Fruit fly (Drosophila melanogaster) whole organism, embryonic: ENCODE data around the gene AMPdeam.

Source experiments
- Aef1 ChIP-seq: fragments of 200-800 bp; sonication (Bioruptor generic); IDR thresholded peaks from 3 replicates; pipeline ENCODE4 v1.3.6; 2022; ENCODE audit warnings: missing biosample characterization, missing genetic modification characterization
- Blimp-1 ChIP-seq: fragments of 200-800 bp; sonication (Bioruptor generic); optimal IDR thresholded peaks from 3 replicates; lab custom pipeline; 2018; ENCODE audit warnings: missing biosample characterization, missing genetic modification characterization, mild to moderate bottlenecking, moderate library complexity, missing genetic modification reagents
- BtbVII ChIP-seq: fragments of 200-800 bp; sonication (Bioruptor generic); optimal IDR thresholded peaks from 3 replicates; lab custom pipeline; 2017; ENCODE audit warnings: missing biosample characterization, mild to moderate bottlenecking, missing genetic modification characterization
- CG10462 ChIP-seq: fragments of 200-800 bp; sonication (Bioruptor generic); optimal IDR thresholded peaks from 2 replicates; lab custom pipeline; 2016; ENCODE audit warnings: missing biosample characterization, missing genetic modification characterization
- CG10543 ChIP-seq: fragments of 200-800 bp; sonication (Bioruptor generic); optimal IDR thresholded peaks from 3 replicates; lab custom pipeline; 2017; ENCODE audit warnings: missing biosample characterization, mild to moderate bottlenecking, missing genetic modification characterization, moderate library complexity
- CG12659 ChIP-seq: fragments of 200-800 bp; sonication (Bioruptor generic); optimal IDR thresholded peaks from 3 replicates; lab custom pipeline; 2017; ENCODE audit warnings: mild to moderate bottlenecking, missing biosample characterization, missing genetic modification reagents, missing genetic modification characterization
- CG13123 ChIP-seq: fragments of 200-800 bp; sonication (Bioruptor generic); optimal IDR thresholded peaks from 2 replicates; lab custom pipeline; 2016; ENCODE audit warnings: missing biosample characterization, missing genetic modification characterization
- CG13287 ChIP-seq: fragments of 200-800 bp; sonication (Bioruptor generic); IDR thresholded peaks from 2 replicates; pipeline ENCODE4 v1.3.6; 2022; ENCODE audit warnings: missing biosample characterization, missing genetic modification characterization; ENCODE audit not compliant: partially characterized antibody
- CG14014 ChIP-seq: fragments of 200-800 bp; sonication (Bioruptor generic); IDR thresholded peaks from 2 replicates; pipeline ENCODE4 v1.3.6; 2022; ENCODE audit warnings: missing biosample characterization, missing genetic modification characterization
- CG1603 ChIP-seq: fragments of 200-800 bp; sonication (Bioruptor generic); optimal IDR thresholded peaks from 2 replicates; lab custom pipeline; 2019; ENCODE audit warnings: missing biosample characterization, mild to moderate bottlenecking, missing genetic modification characterization, moderate library complexity
- CG17385 ChIP-seq: fragments of 200-800 bp; sonication (Bioruptor generic); optimal IDR thresholded peaks from 3 replicates; lab custom pipeline; 2018; ENCODE audit warnings: missing biosample characterization, mild to moderate bottlenecking, missing genetic modification characterization
- CG17568 ChIP-seq: fragments of 200-800 bp; sonication (Bioruptor generic); optimal IDR thresholded peaks from 2 replicates; lab custom pipeline; 2018; ENCODE audit warnings: missing biosample characterization, mild to moderate bottlenecking, missing genetic modification characterization, moderate library complexity
- CG18476 ChIP-seq: fragments of 200-800 bp; sonication (Bioruptor generic); optimal IDR thresholded peaks from 2 replicates; lab custom pipeline; 2016; ENCODE audit warnings: missing biosample characterization, mild to moderate bottlenecking, missing genetic modification characterization
- CG2199 ChIP-seq: fragments of 200-800 bp; sonication (Bioruptor generic); IDR thresholded peaks from 3 replicates; pipeline ENCODE4 v1.3.6; 2022; ENCODE audit warnings: missing biosample characterization, missing genetic modification characterization
- CG2712 ChIP-seq: fragments of 200-800 bp; optimal IDR thresholded peaks from 3 replicates; lab custom pipeline; 2019; ENCODE audit warnings: missing biosample characterization, mild to moderate bottlenecking, missing genetic modification characterization, moderate library complexity
- CG30020 ChIP-seq: fragments of 200-800 bp; optimal IDR thresholded peaks from 2 replicates; lab custom pipeline; 2019; ENCODE audit warnings: missing biosample characterization, mild to moderate bottlenecking, missing genetic modification characterization, moderate library complexity
- CG31365 ChIP-seq: fragments of 200-800 bp; sonication (Bioruptor generic); optimal IDR thresholded peaks from 2 replicates; lab custom pipeline; 2018; ENCODE audit warnings: missing biosample characterization, mild to moderate bottlenecking, missing genetic modification characterization
- CG32772 ChIP-seq: fragments of 200-800 bp; sonication (Bioruptor generic); IDR thresholded peaks from 2 replicates; pipeline ENCODE4 v1.3.6; 2022; ENCODE audit warnings: missing biosample characterization, missing genetic modification characterization
- CG6683 ChIP-seq: fragments of 200-800 bp; sonication (Bioruptor generic); optimal IDR thresholded peaks from 2 replicates; lab custom pipeline; 2017; ENCODE audit warnings: missing biosample characterization, mild to moderate bottlenecking, missing genetic modification characterization, missing genetic modification reagents
- CG8290 ChIP-seq, 3 experiments: fragments of 200-800 bp; sonication (Bioruptor generic); optimal IDR thresholded peaks; 2 replicates each; lab custom pipeline; 2016 to 2019; ENCODE audit warnings: missing biosample characterization in 3 of 3, missing genetic modification characterization in 3 of 3, mild to moderate bottlenecking in 2 of 3, moderate library complexity in 1 of 3
- CG8924 ChIP-seq: fragments of 200-800 bp; optimal IDR thresholded peaks from 3 replicates; lab custom pipeline; 2019; ENCODE audit warnings: missing biosample characterization, mild to moderate bottlenecking, missing genetic modification characterization, moderate library complexity
- CG8944 ChIP-seq: fragments of 200-800 bp; sonication (Bioruptor generic); optimal IDR thresholded peaks from 3 replicates; lab custom pipeline; 2016; ENCODE audit warnings: missing biosample characterization, missing genetic modification characterization
- CG9215 ChIP-seq: fragments of 200-800 bp; sonication (Bioruptor generic); IDR thresholded peaks from 2 replicates; pipeline ENCODE4 v1.3.6; 2022; ENCODE audit warnings: missing biosample characterization, missing genetic modification characterization
- CrebB ChIP-seq: fragments of 200-800 bp; sonication (Bioruptor generic); optimal IDR thresholded peaks from 3 replicates; lab custom pipeline; 2018; ENCODE audit warnings: missing biosample characterization, mild to moderate bottlenecking, missing genetic modification characterization
- Dbx ChIP-seq: fragments of 200-800 bp; sonication (Bioruptor generic); IDR thresholded peaks from 3 replicates; pipeline ENCODE4 v1.3.6; 2022; ENCODE audit warnings: missing biosample characterization, missing genetic modification characterization
- Deaf1 ChIP-seq: fragments of 200-800 bp; optimal IDR thresholded peaks from 3 replicates; lab custom pipeline; 2019; ENCODE audit warnings: missing biosample characterization, mild to moderate bottlenecking, missing genetic modification characterization, moderate library complexity
- Drgx ChIP-seq: fragments of 200-800 bp; sonication (Bioruptor generic); IDR thresholded peaks from 2 replicates; pipeline ENCODE4 v1.3.6; 2022; ENCODE audit warnings: missing biosample characterization, missing genetic modification characterization
- ERR ChIP-seq: fragments of 200-800 bp; sonication (Bioruptor generic); optimal IDR thresholded peaks from 2 replicates; lab custom pipeline; 2016; ENCODE audit warnings: missing biosample characterization, missing genetic modification characterization
- GATAe ChIP-seq: fragments of 200-800 bp; sonication (Bioruptor generic); conservative IDR thresholded peaks from 2 replicates; pipeline ENCODE4 v1.3.6; 2022; ENCODE audit warnings: missing biosample characterization, missing genetic modification characterization
- HLH54F ChIP-seq: fragments of 200-800 bp; sonication (Bioruptor generic); optimal IDR thresholded peaks from 3 replicates; lab custom pipeline; 2016; ENCODE audit warnings: missing biosample characterization, missing genetic modification characterization
- Hr78 ChIP-seq, 2 experiments: fragments of 200-800 bp in 1 of 2; fragments of >200 bp in 1 of 2; sonication (Bioruptor generic) in 1 of 2; optimal IDR thresholded peaks; 2 replicates each; lab custom pipeline; 2017 to 2019; ENCODE audit warnings: missing biosample characterization in 2 of 2, missing genetic modification characterization in 2 of 2, mild to moderate bottlenecking in 1 of 2, moderate library complexity in 1 of 2
- Max ChIP-seq: fragments of 200-800 bp; sonication (Bioruptor generic); optimal IDR thresholded peaks from 2 replicates; lab custom pipeline; 2016; ENCODE audit warnings: missing biosample characterization, mild to moderate bottlenecking, missing genetic modification characterization
- NK7.1 ChIP-seq: fragments of 200-800 bp; sonication (Bioruptor generic); optimal IDR thresholded peaks from 3 replicates; lab custom pipeline; 2016; ENCODE audit warnings: missing biosample characterization, missing genetic modification characterization
- Optix ChIP-seq: fragments of 200-800 bp; sonication (Bioruptor generic); IDR thresholded peaks from 3 replicates; pipeline ENCODE4 v1.3.6; 2022; ENCODE audit warnings: missing biosample characterization, missing genetic modification characterization
- Side ChIP-seq: fragments of 200-800 bp; sonication (Bioruptor generic); optimal IDR thresholded peaks from 2 replicates; lab custom pipeline; 2016; ENCODE audit warnings: missing biosample characterization, missing genetic modification characterization
- Sin3A ChIP-seq: fragments of >200 bp; optimal IDR thresholded peaks from 2 replicates; lab custom pipeline; 2018
- Xbp1 ChIP-seq: fragments of 200-800 bp; sonication (Bioruptor generic); optimal IDR thresholded peaks from 3 replicates; lab custom pipeline; 2016; ENCODE audit warnings: missing biosample characterization, mild to moderate bottlenecking, missing genetic modification characterization
- caup ChIP-seq: fragments of 200-800 bp; sonication (Bioruptor generic); optimal IDR thresholded peaks from 3 replicates; lab custom pipeline; 2017; ENCODE audit warnings: missing biosample characterization, mild to moderate bottlenecking, missing genetic modification characterization, moderate library complexity; ENCODE audit not compliant: severe bottlenecking
- chinmo ChIP-seq: fragments of 200-800 bp; sonication (Bioruptor generic); IDR thresholded peaks from 4 replicates; pipeline ENCODE4 v1.3.6; 2022; ENCODE audit warnings: missing biosample characterization, missing genetic modification characterization; ENCODE audit not compliant: partially characterized antibody
- cwo ChIP-seq: fragments of 200-800 bp; sonication (Bioruptor generic); optimal IDR thresholded peaks from 3 replicates; lab custom pipeline; 2017; ENCODE audit warnings: missing biosample characterization, missing genetic modification characterization, mild to moderate bottlenecking, moderate library complexity, missing genetic modification reagents
- danr ChIP-seq: fragments of 200-800 bp; sonication (Bioruptor generic); IDR thresholded peaks from 2 replicates; pipeline ENCODE4 v1.3.6; 2022; ENCODE audit warnings: missing biosample characterization, missing genetic modification characterization
- dimm ChIP-seq: fragments of 200-800 bp; sonication (Bioruptor generic); IDR thresholded peaks from 2 replicates; pipeline ENCODE4 v1.3.6; 2022; ENCODE audit warnings: missing biosample characterization, missing genetic modification characterization
- h ChIP-seq: fragments of >200 bp; optimal IDR thresholded peaks from 2 replicates; lab custom pipeline; 2017
- klu ChIP-seq: fragments of 200-800 bp; sonication (Bioruptor generic); IDR thresholded peaks from 2 replicates; pipeline ENCODE4 v1.3.6; 2022; ENCODE audit warnings: missing biosample characterization, missing genetic modification characterization
- pan ChIP-seq, 4 experiments: fragments of >200 bp in 3 of 4; fragments of 200-800 bp in 1 of 4; sonication (Bioruptor generic) in 1 of 4; optimal IDR thresholded peaks in 3 of 4; IDR thresholded peaks in 1 of 4; 2 replicates each; pipeline versions ENCODE4 v1.3.6 to Lab custom; 2017 to 2022; ENCODE audit warnings: missing biosample characterization in 2 of 4, missing genetic modification characterization in 2 of 4, mixed read lengths in 1 of 4
- peb ChIP-seq: fragments of 200-800 bp; sonication (Bioruptor generic); IDR thresholded peaks from 2 replicates; pipeline ENCODE4 v1.3.6; 2022; ENCODE audit warnings: missing biosample characterization, missing genetic modification characterization
- pros ChIP-seq: fragments of 200-800 bp; sonication (Bioruptor generic); optimal IDR thresholded peaks from 3 replicates; lab custom pipeline; 2019; ENCODE audit warnings: missing biosample characterization, mild to moderate bottlenecking, missing genetic modification characterization, moderate library complexity
- slp2 ChIP-seq: fragments of 200-800 bp; sonication (Bioruptor generic); optimal IDR thresholded peaks from 2 replicates; lab custom pipeline; 2016; ENCODE audit warnings: missing biosample characterization, missing genetic modification characterization
- ssp ChIP-seq: fragments of 200-800 bp; sonication (Bioruptor generic); IDR thresholded peaks from 2 replicates; pipeline ENCODE4 v1.3.6; 2022; ENCODE audit warnings: missing biosample characterization, missing genetic modification characterization
- stwl ChIP-seq: fragments of 200-800 bp; sonication (Bioruptor generic); optimal IDR thresholded peaks from 3 replicates; lab custom pipeline; 2018; ENCODE audit warnings: missing biosample characterization, mild to moderate bottlenecking, missing genetic modification characterization, moderate library complexity
- tap ChIP-seq: fragments of 200-800 bp; optimal IDR thresholded peaks from 3 replicates; lab custom pipeline; 2019; ENCODE audit warnings: missing biosample characterization, mild to moderate bottlenecking, missing genetic modification characterization, moderate library complexity

AMPdeam gene

DNA sequence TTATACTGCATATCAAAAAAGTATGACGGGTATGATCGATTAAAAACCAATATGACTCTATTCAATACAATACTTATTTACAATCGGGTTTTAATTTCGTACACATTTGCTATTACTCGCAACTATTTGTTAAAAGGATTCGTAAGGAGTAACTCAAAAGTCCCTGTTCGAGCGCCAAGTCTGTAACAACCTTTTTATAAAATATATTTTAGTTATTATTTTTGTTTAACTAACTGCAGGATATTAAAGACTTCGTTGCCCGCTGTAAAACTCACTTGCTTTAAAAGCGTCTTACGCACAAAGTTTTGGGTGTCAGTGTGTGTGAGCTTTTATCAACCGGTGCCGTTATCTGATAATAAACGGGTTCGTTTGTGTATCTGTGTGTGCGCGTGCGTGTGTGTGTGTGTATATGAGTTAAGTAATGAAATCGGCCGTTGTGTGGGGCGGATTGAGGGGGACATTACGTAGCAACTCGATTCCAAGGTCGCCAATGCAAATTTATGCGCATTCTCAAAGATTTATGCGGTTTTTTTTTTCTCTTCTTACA lies 45.3 kb upstream of the AMPdeam start (continued):
- TF ChIP-seq HLH54F (GFP tag; lab: Kevin White, UChicago) (peak; percentile 79), CrebB (tag; lab: Kevin White, UChicago) (peak; percentile 58), Hr78 (GFP tag; optimal IDR thresholded peaks at IDR 0.05; lab: Kevin White, UChicago) (peak in 1 of 2 experiments; percentile 56), GATAe (GFP tag; lab: Robert Waterston, UW) (peak; percentile 70), NK7.1 (GFP tag; lab: Kevin White, UChicago) (peak; percentile 44), pan (optimal IDR thresholded peaks at IDR 0.05; lab: Kevin White, UChicago) (no peak), pan (GFP tag; optimal IDR thresholded peaks at IDR 0.05 in 1 of 2, IDR thresholded peaks at IDR 0.05 in 1 of 2) (peak in 1 of 2 experiments; percentile 92), CG14014 (GFP tag; lab: Robert Waterston, UW) (peak; percentile 92), ERR (GFP tag; lab: Kevin White, UChicago) (peak; percentile 69), Side (peak; percentile 52), Optix (peak; percentile 77; the same call in 2 of the 3 replicates), stwl (tag; lab: Kevin White, UChicago) (no peak), CG31365 (no peak), CG13123 (GFP tag; lab: Kevin White, UChicago) (peak; percentile 44), Blimp-1 (GFP tag; lab: Kevin White, UChicago) (peak; percentile 76), Xbp1 (GFP tag; lab: Kevin White, UChicago) (peak; percentile 84), CG12659 (GFP tag; lab: Kevin White, UChicago) (peak; percentile 90), CG32772 (GFP tag; lab: Robert Waterston, UW) (peak; percentile 77), CG8290 (GFP tag; optimal IDR thresholded peaks at IDR 0.05; lab: Kevin White, UChicago) (no peak), CG8290 (tag; optimal IDR thresholded peaks at IDR 0.05; lab: Kevin White, UChicago) (peak in 1 of 2 experiments; percentile 48), Sin3A (lab: Kevin White, UChicago) (no peak), h (lab: Kevin White, UChicago) (no peak), CG9215 (peak; percentile 89), tap (peak; percentile 78), CG30020 (no peak), CG8944 (GFP tag; lab: Kevin White, UChicago) (peak; percentile 47), danr (GFP tag; lab: Robert Waterston, UW) (peak; percentile 72), CG17385 (peak; percentile 81), CG2712 (tag; lab: Kevin White, UChicago) (peak; percentile 92), CG18476 (GFP tag; lab: Kevin White, UChicago) (peak; percentile 78), slp2 (GFP tag; lab: Kevin White, UChicago) (peak; percentile 63), CG2199 (GFP tag; lab: Robert Waterston, UW) (no peak), CG8924 (tag; lab: Kevin White, UChicago) (peak; percentile 92), CG10462 (peak; percentile 44), caup (peak; percentile 91)

DNA sequence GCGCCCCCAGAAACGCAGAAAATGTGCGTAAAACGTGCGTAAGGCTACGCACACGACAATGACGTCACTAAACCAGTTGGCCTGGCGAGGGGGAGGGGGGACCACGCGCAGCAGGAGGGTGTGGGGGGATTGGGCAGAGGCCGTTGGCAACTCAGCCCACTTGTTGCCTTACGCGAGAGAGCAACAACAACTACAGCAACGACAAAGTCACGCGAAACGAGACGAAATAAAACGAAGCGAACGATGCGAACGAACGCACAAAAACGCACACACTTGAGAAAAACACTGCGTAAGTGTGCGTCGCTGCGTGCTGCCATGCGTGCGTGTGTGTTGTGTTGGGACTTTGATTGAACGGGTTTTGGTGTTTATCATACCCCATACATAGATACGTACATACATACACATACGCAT lies 44.8 kb upstream of the AMPdeam start:
- TF ChIP-seq Deaf1 (tag; lab: Kevin White, UChicago) (peak; percentile 98), peb (no peak), Dbx (0 out of 3 replicates have a peak, but pooled peaks have one; percentile 16), dimm (GFP tag; lab: Robert Waterston, UW) (no peak), CG6683 (GFP tag; lab: Kevin White, UChicago) (no peak), chinmo (peak; percentile 100), Drgx (GFP tag; lab: Robert Waterston, UW) (peak; percentile 6; the same call in 1 of the 2 replicates), Aef1 (GFP tag; lab: Robert Waterston, UW) (peak; percentile 57), klu (GFP tag; lab: Robert Waterston, UW) (no peak), BtbVII (GFP tag; lab: Kevin White, UChicago) (peak; percentile 94), CG1603 (tag; lab: Kevin White, UChicago) (no peak), Max (no peak), CG10543 (GFP tag; lab: Kevin White, UChicago) (peak; percentile 84), ssp (GFP tag; lab: Robert Waterston, UW) (no peak), cwo (GFP tag; lab: Kevin White, UChicago) (peak; percentile 100), CG13287 (GFP tag; lab: Robert Waterston, UW) (peak; percentile 49; the same call in 1 of the 2 replicates), CG17568 (GFP tag; lab: Kevin White, UChicago) (no peak), pros (GFP tag; lab: Kevin White, UChicago) (peak; percentile 19)
